Worm (Caenorhabditis elegans): ENCODE results near the gene cbd-1.

- no peak for TF ChIP-seq fkh-10 (GFP tag; optimal IDR thresholded peaks at IDR 0.05)
- TF ChIP-seq egl-27 (tag; optimal IDR thresholded peaks at IDR 0.05), result no peak
These were observed 45.7 kb upstream of the cbd-1 start, which contains the start of gene B0035.21 for ce11 chrIV:11326939-11327565.
